Worm (Caenorhabditis elegans) whole organism, L3 larva: ENCODE measurements around the gene lips-6.
A peak's percentile ranks its signal among the peaks of the same experiment; 100 is the strongest.

Source experiments
- aly-2 ChIP-seq: fragments of 150-350 bp; optimal IDR thresholded peaks from 2 replicates; lab custom pipeline; 2014; ENCODE audit warnings: missing biosample characterization, missing genetic modification characterization
- ceh-16 ChIP-seq: sonication (generic microtip); optimal IDR thresholded peaks from 2 replicates; lab custom pipeline; 2017; ENCODE audit warnings: missing biosample characterization, missing genetic modification characterization
- ceh-28 ChIP-seq: fragments of 150-350 bp; optimal IDR thresholded peaks from 2 replicates; lab custom pipeline; 2014; ENCODE audit warnings: missing biosample characterization, missing genetic modification reagents, missing genetic modification characterization
- ceh-82 ChIP-seq: fragments of 150-350 bp; optimal IDR thresholded peaks from 2 replicates; lab custom pipeline; 2014; ENCODE audit warnings: missing biosample characterization, missing genetic modification characterization
- ceh-9 ChIP-seq: sonication (generic microtip); optimal IDR thresholded peaks from 2 replicates; lab custom pipeline; 2018; ENCODE audit warnings: missing biosample characterization, missing genetic modification characterization
- egl-27 ChIP-seq: sonication (generic microtip); optimal IDR thresholded peaks from 4 replicates; lab custom pipeline; 2017; ENCODE audit warnings: missing biosample characterization, missing genetic modification reagents, missing genetic modification characterization
- egl-5 ChIP-seq: fragments of 150-350 bp; optimal IDR thresholded peaks from 2 replicates; lab custom pipeline; 2017; ENCODE audit warnings: missing biosample characterization, missing genetic modification reagents, missing genetic modification characterization, inconsistent platforms
- elt-1 ChIP-seq: fragments of 150-350 bp; optimal IDR thresholded peaks from 2 replicates; lab custom pipeline; 2014; ENCODE audit warnings: missing biosample characterization, missing genetic modification characterization
- elt-2 ChIP-seq: sonication (generic microtip); optimal IDR thresholded peaks from 2 replicates; lab custom pipeline; 2016; ENCODE audit warnings: missing genetic modification reagents, mild to moderate bottlenecking, missing genetic modification characterization, missing compliant biosample characterization
- eor-1 ChIP-seq, 2 experiments: fragments of 150-350 bp; optimal IDR thresholded peaks; 2 replicates each; lab custom pipeline; 2014 to 2018; ENCODE audit warnings: missing biosample characterization in 2 of 2, missing genetic modification characterization in 2 of 2
- fkh-2 ChIP-seq: fragments of 150-350 bp; optimal IDR thresholded peaks from 2 replicates; lab custom pipeline; 2014; ENCODE audit warnings: missing biosample characterization, missing genetic modification reagents, missing genetic modification characterization
- fos-1 ChIP-seq: fragments of 150-350 bp; optimal IDR thresholded peaks from 2 replicates; lab custom pipeline; 2014; ENCODE audit warnings: missing biosample characterization, missing genetic modification characterization
- hmg-11 ChIP-seq: sonication (generic microtip); optimal IDR thresholded peaks from 2 replicates; lab custom pipeline; 2016; ENCODE audit warnings: missing genetic modification characterization, missing compliant biosample characterization
- lin-15B ChIP-seq: fragments of 150-350 bp; optimal IDR thresholded peaks from 2 replicates; lab custom pipeline; 2014; ENCODE audit warnings: missing biosample characterization, missing genetic modification characterization
- lin-39 ChIP-seq: fragments of 150-350 bp; optimal IDR thresholded peaks from 2 replicates; lab custom pipeline; 2018; ENCODE audit warnings: missing biosample characterization, missing genetic modification reagents, missing genetic modification characterization
- lsy-12 ChIP-seq: sonication (generic microtip); optimal IDR thresholded peaks from 2 replicates; lab custom pipeline; 2016; ENCODE audit warnings: mild to moderate bottlenecking, missing genetic modification characterization, missing compliant biosample characterization
- mml-1 ChIP-seq: fragments of 150-350 bp; sonication (generic microtip); optimal IDR thresholded peaks from 3 replicates; lab custom pipeline; 2014; ENCODE audit warnings: missing biosample characterization, missing genetic modification characterization
- nfya-1 ChIP-seq: sonication (generic microtip); optimal IDR thresholded peaks from 2 replicates; lab custom pipeline; 2017; ENCODE audit warnings: missing genetic modification characterization, mild to moderate bottlenecking, missing compliant biosample characterization, antibody characterized with exemption, moderate library complexity; ENCODE audit not compliant: insufficient read depth
- nhr-12 ChIP-seq: fragments of 150-350 bp; optimal IDR thresholded peaks from 2 replicates; lab custom pipeline; 2014; ENCODE audit warnings: missing biosample characterization, missing genetic modification characterization
- nhr-23 ChIP-seq: fragments of 150-350 bp; optimal IDR thresholded peaks from 2 replicates; lab custom pipeline; 2014; ENCODE audit warnings: missing biosample characterization, missing genetic modification reagents, missing genetic modification characterization
- nhr-237 ChIP-seq: fragments of 150-350 bp; optimal IDR thresholded peaks from 2 replicates; lab custom pipeline; 2014; ENCODE audit warnings: missing biosample characterization, missing genetic modification characterization
- nhr-25 ChIP-seq: sonication (generic microtip); optimal IDR thresholded peaks from 2 replicates; lab custom pipeline; 2017; ENCODE audit warnings: missing biosample characterization, missing genetic modification characterization
- nhr-43 ChIP-seq: sonication (generic microtip); optimal IDR thresholded peaks from 2 replicates; lab custom pipeline; 2016; ENCODE audit warnings: mild to moderate bottlenecking, missing genetic modification characterization, missing compliant biosample characterization; ENCODE audit not compliant: poor library complexity, severe bottlenecking
- nhr-67 ChIP-seq: fragments of 150-350 bp; optimal IDR thresholded peaks from 2 replicates; lab custom pipeline; 2014; ENCODE audit warnings: missing biosample characterization, missing genetic modification characterization
- nhr-77 ChIP-seq: fragments of 150-350 bp; optimal IDR thresholded peaks from 2 replicates; lab custom pipeline; 2014; ENCODE audit warnings: missing biosample characterization, missing genetic modification characterization
- pha-4 ChIP-seq: fragments of 150-350 bp; optimal IDR thresholded peaks from 2 replicates; lab custom pipeline; 2014; ENCODE audit warnings: missing biosample characterization, missing genetic modification reagents, missing genetic modification characterization
- pqm-1 ChIP-seq: fragments of 150-350 bp; optimal IDR thresholded peaks from 2 replicates; lab custom pipeline; 2017; ENCODE audit warnings: missing biosample characterization, missing genetic modification characterization, inconsistent platforms
- skn-1 ChIP-seq: fragments of 150-350 bp; optimal IDR thresholded peaks from 2 replicates; lab custom pipeline; 2014; ENCODE audit warnings: missing biosample characterization, missing genetic modification characterization
- snpc-4 ChIP-seq: fragments of 150-350 bp; optimal IDR thresholded peaks from 2 replicates; lab custom pipeline; 2014; ENCODE audit warnings: missing biosample characterization, missing genetic modification characterization
- tbx-2 ChIP-seq: sonication (generic microtip); optimal IDR thresholded peaks from 2 replicates; lab custom pipeline; 2016; ENCODE audit warnings: mild to moderate bottlenecking, missing genetic modification characterization, missing compliant biosample characterization
- unc-39 ChIP-seq: sonication (generic microtip); optimal IDR thresholded peaks from 4 replicates; lab custom pipeline; 2017; ENCODE audit warnings: missing biosample characterization, missing genetic modification characterization

The lips-6 gene

ce11 chrIV:12031003-12031402 is 15.5 kb upstream of the lips-6 start, which contains the start of the genes T12G3.6 and mrpl-51:
Gene T12G3.6 (minus strand): TSS chrIV:12031271.
Gene mrpl-51 (plus strand): TSS chrIV:12031324.
- no peak for TF ChIP-seq snpc-4
- no peak for TF ChIP-seq pqm-1 (tag; lab: Kevin White, UChicago)
- TF ChIP-seq nhr-237 (tag; lab: Kevin White, UChicago), result no peak
- no peak for TF ChIP-seq ceh-82 (tag; lab: Kevin White, UChicago)
- no peak for TF ChIP-seq ceh-16 (tag; lab: Kevin White, UChicago)
- no peak for TF ChIP-seq hmg-11
- no peak for TF ChIP-seq egl-27
- TF ChIP-seq fkh-2 (tag; lab: Kevin White, UChicago), result no peak
- TF ChIP-seq unc-39 (tag; lab: Kevin White, UChicago), result no peak
- TF ChIP-seq nhr-25 (tag; lab: Kevin White, UChicago), result no peak
- no peak for TF ChIP-seq nhr-67
- no peak for TF ChIP-seq elt-1
- no peak for TF ChIP-seq ceh-28
- no peak for TF ChIP-seq mml-1
- TF ChIP-seq elt-2 (tag; lab: Kevin White, UChicago), result no peak
- no peak for TF ChIP-seq tbx-2
- TF ChIP-seq lsy-12 (tag; lab: Kevin White, UChicago), result no peak
- TF ChIP-seq egl-5 (tag; lab: Kevin White, UChicago), result no peak
- TF ChIP-seq aly-2 (tag; lab: Kevin White, UChicago), result no peak
- no peak for TF ChIP-seq skn-1

DNA sequence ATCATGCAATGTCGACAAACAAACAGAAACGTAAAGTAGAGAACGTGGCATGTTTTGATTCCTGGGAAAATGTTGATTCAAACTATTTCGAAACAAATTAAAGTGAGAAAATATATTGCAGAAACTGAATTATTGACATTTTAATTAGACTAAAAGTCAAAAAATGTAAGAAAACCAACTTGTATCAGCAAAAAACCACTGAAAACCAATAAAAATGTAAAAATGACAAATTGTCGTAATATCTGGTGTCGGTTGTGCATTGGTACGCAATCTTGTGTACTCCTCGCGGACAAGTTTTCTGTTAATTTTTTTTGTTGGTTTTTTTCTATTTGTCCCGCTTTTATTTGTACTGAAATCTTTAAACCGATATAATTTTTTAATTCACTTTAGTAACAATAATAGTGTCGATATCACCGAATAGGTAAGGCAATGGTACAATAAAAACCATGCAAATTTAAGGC is 14.3 kb upstream of the lips-6 start, which contains the start of gene T12G3.11:
TSS of gene T12G3.11 (minus strand) at position 51 of the 461 bp plus-strand sequence.
- TF ChIP-seq nhr-12 (no peak), nhr-23 (tag; lab: Kevin White, UChicago) (peak; percentile 14), egl-5 (tag; lab: Kevin White, UChicago) (peak; percentile 29), nhr-25 (tag; lab: Kevin White, UChicago) (peak; percentile 8), snpc-4 (peak; percentile 26), lin-15B (tag; lab: Kevin White, UChicago) (peak; percentile 67), hmg-11 (peak; percentile 40), nfya-1 (tag; lab: Kevin White, UChicago) (peak; percentile 50), mml-1 (no peak), pha-4 (peak; percentile 46)

ce11 chrIV:12029074-12029473 is 13.6 kb upstream of the lips-6 start, which contains the start of gene tgn-38:
Gene tgn-38 (minus strand): TSS chrIV:12029174.
- TF ChIP-seq ceh-82 (tag; lab: Kevin White, UChicago) (no peak), pqm-1 (tag; lab: Kevin White, UChicago) (no peak), eor-1 (tag; optimal IDR thresholded peaks at IDR 0.05; lab: Kevin White, UChicago) (no peak), lin-39 (tag; lab: Kevin White, UChicago) (no peak), nhr-43 (tag; lab: Kevin White, UChicago) (no peak), nfya-1 (tag; lab: Kevin White, UChicago) (no peak)
- TF ChIP-seq, all 47 proteins: peak for 0

ce11 chrIV:12021360-12021759 is 5.9 kb upstream of the lips-6 start:
- peak; percentile 92 for TF ChIP-seq nhr-25 (tag; lab: Kevin White, UChicago)
- peak; percentile 89 for TF ChIP-seq elt-1
- TF ChIP-seq nhr-43 (tag; lab: Kevin White, UChicago), result peak; percentile 73
- no peak for TF ChIP-seq nhr-67
- TF ChIP-seq nfya-1 (tag; lab: Kevin White, UChicago), result no peak
- TF ChIP-seq nhr-77 (tag; lab: Kevin White, UChicago), result no peak

ce11 chrIV:12018920-12019319 is 3.4 kb upstream of the lips-6 start:
- TF ChIP-seq nhr-43 (tag; lab: Kevin White, UChicago) (peak; percentile 10), snpc-4 (no peak), egl-5 (tag; lab: Kevin White, UChicago) (no peak), nhr-25 (tag; lab: Kevin White, UChicago) (peak; percentile 80), aly-2 (tag; lab: Kevin White, UChicago) (no peak), pha-4 (no peak), tbx-2 (no peak), ceh-9 (tag; lab: Kevin White, UChicago) (no peak), nhr-67 (no peak), fos-1 (tag; lab: Kevin White, UChicago) (no peak)
